Worm (Caenorhabditis elegans) whole organism, L1 larva: ENCODE measurements around the gene sym-3.

Experiments used
- C04F5.9 ChIP-seq: sonication (generic microtip); optimal IDR thresholded peaks from 2 replicates; lab custom pipeline; 2016; ENCODE audit warnings: missing genetic modification characterization, missing compliant biosample characterization
- C34B4.2 ChIP-seq: sonication (generic microtip); optimal IDR thresholded peaks from 2 replicates; lab custom pipeline; 2017; ENCODE audit warnings: mild to moderate bottlenecking, missing genetic modification characterization, missing compliant biosample characterization
- F16B12.6 ChIP-seq: fragments of 150-350 bp; optimal IDR thresholded peaks from 2 replicates; lab custom pipeline; 2014; ENCODE audit warnings: missing biosample characterization, missing genetic modification characterization
- Y116A8C.19 ChIP-seq: sonication (generic microtip); optimal IDR thresholded peaks from 2 replicates; lab custom pipeline; 2016; ENCODE audit warnings: missing compliant biosample characterization, missing genetic modification characterization, borderline replicate concordance
- aha-1 ChIP-seq: fragments of 150-350 bp; optimal IDR thresholded peaks from 2 replicates; lab custom pipeline; 2014; ENCODE audit warnings: missing biosample characterization, missing genetic modification characterization
- alr-1 ChIP-seq: fragments of 200-800 bp; sonication (Bioruptor generic); optimal IDR thresholded peaks from 2 replicates; lab custom pipeline; 2018; ENCODE audit warnings: borderline replicate concordance, mild to moderate bottlenecking, missing genetic modification characterization, missing compliant biosample characterization
- ceh-8 ChIP-seq: fragments of 200-800 bp; sonication (Bioruptor generic); optimal IDR thresholded peaks from 2 replicates; lab custom pipeline; 2018; ENCODE audit warnings: mild to moderate bottlenecking, missing genetic modification characterization, moderate library complexity, missing compliant biosample characterization
- ceh-88 ChIP-seq: fragments of 200-800 bp; sonication (Bioruptor generic); IDR thresholded peaks from 2 replicates; pipeline ENCODE4 v1.3.6; 2022; ENCODE audit warnings: missing genetic modification characterization, missing compliant biosample characterization
- ceh-90 ChIP-seq: sonication (generic microtip); optimal IDR thresholded peaks from 2 replicates; lab custom pipeline; 2016; ENCODE audit warnings: missing genetic modification characterization, missing compliant biosample characterization
- ces-1 ChIP-seq: fragments of 150-350 bp; optimal IDR thresholded peaks from 2 replicates; lab custom pipeline; 2014; ENCODE audit warnings: missing biosample characterization, missing genetic modification reagents, missing genetic modification characterization
- dpl-1 ChIP-seq, 3 experiments: fragments of 150-350 bp in 2 of 3; sonication (generic microtip) in 1 of 3; optimal IDR thresholded peaks; 2 replicates each; lab custom pipeline; 2014 to 2017; ENCODE audit warnings: missing biosample characterization in 3 of 3, missing genetic modification characterization in 3 of 3, missing genetic modification reagents in 3 of 3
- dsc-1 ChIP-seq: sonication (generic microtip); optimal IDR thresholded peaks from 2 replicates; lab custom pipeline; 2016; ENCODE audit warnings: mild to moderate bottlenecking, missing genetic modification characterization, missing compliant biosample characterization
- efl-1 ChIP-seq, 4 experiments: fragments of 150-350 bp; optimal IDR thresholded peaks in 3 of 4; peaks in 1 of 4; 1 replicate in 1 of 4; 2 replicates in 3 of 4; lab custom pipeline; 2014; ENCODE audit warnings: missing biosample characterization in 2 of 4, missing genetic modification characterization in 2 of 4, missing genetic modification reagents in 2 of 4
- efl-3 ChIP-seq: fragments of 200-800 bp; sonication (Bioruptor generic); optimal IDR thresholded peaks from 2 replicates; lab custom pipeline; 2018; ENCODE audit warnings: mild to moderate bottlenecking, missing genetic modification characterization, missing compliant biosample characterization
- egl-13 ChIP-seq: sonication (generic microtip); optimal IDR thresholded peaks from 2 replicates; lab custom pipeline; 2016; ENCODE audit warnings: missing genotype, missing genetic modification reagents, missing genetic modification characterization, missing compliant biosample characterization
- egl-27 ChIP-seq, 2 experiments: fragments of 150-350 bp in 1 of 2; sonication (generic microtip); optimal IDR thresholded peaks; 3 replicates each; lab custom pipeline; 2017 to 2018; ENCODE audit warnings: missing biosample characterization in 2 of 2, missing genetic modification characterization in 2 of 2, missing genetic modification reagents in 2 of 2
- elt-2 ChIP-seq: sonication (generic microtip); optimal IDR thresholded peaks from 2 replicates; lab custom pipeline; 2016; ENCODE audit warnings: missing genetic modification characterization, mild to moderate bottlenecking, inconsistent platforms, missing compliant biosample characterization, missing genetic modification reagents
- ets-5 ChIP-seq: fragments of 200-800 bp; sonication (Bioruptor generic); IDR thresholded peaks from 2 replicates; pipeline ENCODE4 v1.3.6; 2022; ENCODE audit warnings: missing genetic modification characterization, missing compliant biosample characterization
- fkh-8 ChIP-seq: sonication (generic microtip); optimal IDR thresholded peaks from 2 replicates; lab custom pipeline; 2016; ENCODE audit warnings: mild to moderate bottlenecking, missing genetic modification characterization, missing compliant biosample characterization
- hlh-17 ChIP-seq: fragments of 200-800 bp; sonication (Bioruptor generic); optimal IDR thresholded peaks from 2 replicates; lab custom pipeline; 2018; ENCODE audit warnings: missing genetic modification characterization, mild to moderate bottlenecking, missing compliant biosample characterization, moderate library complexity, borderline replicate concordance
- hpl-2 ChIP-seq: fragments of 150-350 bp; optimal IDR thresholded peaks from 2 replicates; lab custom pipeline; 2014; ENCODE audit warnings: missing biosample characterization, missing genetic modification reagents, missing genetic modification characterization
- irx-1 ChIP-seq: sonication (generic microtip); optimal IDR thresholded peaks from 2 replicates; lab custom pipeline; 2016; ENCODE audit warnings: missing genetic modification characterization, missing compliant biosample characterization
- jun-1 ChIP-seq: fragments of 150-350 bp; optimal IDR thresholded peaks from 2 replicates; lab custom pipeline; 2014; ENCODE audit warnings: missing biosample characterization, missing genetic modification reagents, missing genetic modification characterization
- lin-13 ChIP-seq: fragments of 150-350 bp; optimal IDR thresholded peaks from 2 replicates; lab custom pipeline; 2014; ENCODE audit warnings: missing biosample characterization, missing genetic modification reagents, missing genetic modification characterization
- lin-14 ChIP-seq: fragments of 200-800 bp; sonication (Bioruptor generic); optimal IDR thresholded peaks from 2 replicates; lab custom pipeline; 2018; ENCODE audit warnings: mild to moderate bottlenecking, missing genetic modification characterization, moderate library complexity, missing compliant biosample characterization
- lin-35 ChIP-seq, 2 experiments: fragments of 150-350 bp; optimal IDR thresholded peaks; 2 replicates each; lab custom pipeline; 2014; ENCODE audit warnings: missing biosample characterization in 2 of 2, missing genetic modification characterization in 2 of 2, missing genetic modification reagents in 2 of 2
- lin-39 ChIP-seq: fragments of 150-350 bp; optimal IDR thresholded peaks from 2 replicates; lab custom pipeline; 2014; ENCODE audit warnings: missing biosample characterization, missing genetic modification reagents, missing genetic modification characterization
- lsy-2 ChIP-seq, 2 experiments: fragments of 150-350 bp; optimal IDR thresholded peaks; 2 replicates each; lab custom pipeline; 2014; ENCODE audit warnings: missing biosample characterization in 2 of 2, missing genetic modification characterization in 2 of 2
- mef-2 ChIP-seq: fragments of 150-350 bp; optimal IDR thresholded peaks from 2 replicates; lab custom pipeline; 2014; ENCODE audit warnings: missing biosample characterization, missing genetic modification characterization
- mep-1 ChIP-seq: fragments of 150-350 bp; optimal IDR thresholded peaks from 2 replicates; lab custom pipeline; 2014; ENCODE audit warnings: missing biosample characterization, missing genetic modification characterization
- nhr-12 ChIP-seq: sonication (generic microtip); optimal IDR thresholded peaks from 2 replicates; lab custom pipeline; 2017; ENCODE audit warnings: missing biosample characterization, missing genetic modification characterization
- nhr-19 ChIP-seq: fragments of 200-800 bp; sonication (Bioruptor generic); conservative IDR thresholded peaks from 2 replicates; pipeline ENCODE4 v1.3.6; 2022; ENCODE audit warnings: missing genetic modification characterization, missing compliant biosample characterization
- nhr-20 ChIP-seq: sonication (generic microtip); optimal IDR thresholded peaks from 2 replicates; lab custom pipeline; 2016; ENCODE audit warnings: mild to moderate bottlenecking, missing genetic modification characterization, missing compliant biosample characterization
- nhr-237 ChIP-seq: fragments of 150-350 bp; optimal IDR thresholded peaks from 2 replicates; lab custom pipeline; 2014; ENCODE audit warnings: missing biosample characterization, missing genetic modification characterization
- nhr-71 ChIP-seq: sonication (generic microtip); optimal IDR thresholded peaks from 2 replicates; lab custom pipeline; 2016; ENCODE audit warnings: mild to moderate bottlenecking, missing genetic modification characterization, moderate library complexity, missing compliant biosample characterization
- nhr-76 ChIP-seq: sonication (generic microtip); optimal IDR thresholded peaks from 2 replicates; lab custom pipeline; 2017; ENCODE audit warnings: missing biosample characterization, missing genetic modification characterization
- nhr-77 ChIP-seq: fragments of 150-350 bp; optimal IDR thresholded peaks from 2 replicates; lab custom pipeline; 2014; ENCODE audit warnings: missing biosample characterization, missing genetic modification characterization
- nhr-84 ChIP-seq: sonication (generic microtip); optimal IDR thresholded peaks from 2 replicates; lab custom pipeline; 2017; ENCODE audit warnings: missing biosample characterization, missing genetic modification characterization
- pag-3 ChIP-seq: sonication (generic microtip); optimal IDR thresholded peaks from 2 replicates; lab custom pipeline; 2017; ENCODE audit warnings: missing genetic modification characterization, mild to moderate bottlenecking, missing compliant biosample characterization, antibody characterized with exemption, borderline replicate concordance; ENCODE audit not compliant: insufficient read depth
- pqm-1 ChIP-seq: sonication (generic microtip); optimal IDR thresholded peaks from 3 replicates; lab custom pipeline; 2017; ENCODE audit warnings: missing biosample characterization, missing genetic modification characterization
- skn-1 ChIP-seq: fragments of 150-350 bp; optimal IDR thresholded peaks from 2 replicates; lab custom pipeline; 2014; ENCODE audit warnings: missing biosample characterization, missing genetic modification characterization
- sox-4 ChIP-seq: sonication (generic microtip); optimal IDR thresholded peaks from 2 replicates; lab custom pipeline; 2016; ENCODE audit warnings: missing genetic modification characterization, missing compliant biosample characterization
- sup-37 ChIP-seq: fragments of 200-800 bp; sonication (Bioruptor generic); optimal IDR thresholded peaks from 2 replicates; lab custom pipeline; 2018; ENCODE audit warnings: mild to moderate bottlenecking, missing genetic modification characterization, missing compliant biosample characterization
- swsn-7 ChIP-seq: sonication (generic microtip); optimal IDR thresholded peaks from 2 replicates; lab custom pipeline; 2016; ENCODE audit warnings: missing genetic modification characterization, missing compliant biosample characterization
- tlp-1 ChIP-seq: fragments of 150-350 bp; optimal IDR thresholded peaks from 2 replicates; lab custom pipeline; 2014; ENCODE audit warnings: missing biosample characterization, missing genetic modification characterization
- unc-30 ChIP-seq: sonication (generic microtip); optimal IDR thresholded peaks from 2 replicates; lab custom pipeline; 2017; ENCODE audit warnings: missing biosample characterization, missing genetic modification characterization
- unc-62 ChIP-seq: fragments of 150-350 bp; optimal IDR thresholded peaks from 2 replicates; lab custom pipeline; 2014; ENCODE audit warnings: missing biosample characterization, missing genetic modification reagents, missing genetic modification characterization
- unc-86 ChIP-seq: sonication (generic microtip); optimal IDR thresholded peaks from 2 replicates; lab custom pipeline; 2016; ENCODE audit warnings: missing genetic modification characterization, missing compliant biosample characterization
- unc-98 ChIP-seq: fragments of 200-800 bp; sonication (Bioruptor generic); IDR thresholded peaks from 2 replicates; pipeline ENCODE4 v1.3.6; 2022; ENCODE audit warnings: missing genetic modification characterization, missing compliant biosample characterization
- vab-15 ChIP-seq: sonication (generic microtip); optimal IDR thresholded peaks from 2 replicates; lab custom pipeline; 2017; ENCODE audit warnings: missing genotype, mild to moderate bottlenecking, missing genetic modification characterization, missing compliant biosample characterization
- xbp-1 ChIP-seq: sonication (generic microtip); optimal IDR thresholded peaks from 2 replicates; lab custom pipeline; 2016; ENCODE audit warnings: missing genetic modification characterization, missing compliant biosample characterization
- zip-4 ChIP-seq: fragments of 200-800 bp; sonication (Bioruptor generic); optimal IDR thresholded peaks from 2 replicates; lab custom pipeline; 2018; ENCODE audit warnings: mild to moderate bottlenecking, missing genetic modification characterization, moderate library complexity, missing compliant biosample characterization
- ztf-11 ChIP-seq, 2 experiments: sonication (generic microtip); optimal IDR thresholded peaks; 2 replicates each; lab custom pipeline; 2016 to 2017; ENCODE audit warnings: missing genetic modification characterization in 2 of 2, missing biosample characterization in 1 of 2, missing compliant biosample characterization in 1 of 2

Gene sym-3

DNA sequence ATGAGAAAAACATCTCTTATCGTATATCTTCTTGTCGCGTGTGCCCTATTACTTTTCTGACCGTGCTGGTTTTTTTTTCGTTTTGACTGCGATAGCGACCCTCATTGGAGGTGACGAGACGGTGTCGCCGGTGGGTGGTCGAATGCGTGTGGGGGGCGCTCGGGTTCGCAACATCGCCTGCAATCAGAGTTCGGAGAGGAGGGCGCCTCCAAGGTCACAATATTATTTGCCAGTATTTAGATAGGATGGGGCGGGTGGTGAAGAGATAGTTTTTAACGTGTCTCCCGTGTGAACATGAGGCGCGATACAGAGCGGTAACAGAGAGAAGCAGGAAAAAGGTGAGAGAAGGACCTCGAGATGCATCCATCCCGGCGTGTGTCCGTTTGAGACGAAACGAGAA is 47.3 kb downstream of the sym-3 start:
- no peak for TF ChIP-seq unc-62 (GFP tag; lab: Kevin White, UChicago)
- TF ChIP-seq zip-4: no peak
- no peak for TF ChIP-seq swsn-7 (tag; lab: Kevin White, UChicago)
- TF ChIP-seq ceh-90: no peak
- TF ChIP-seq ztf-11 (tag; optimal IDR thresholded peaks at IDR 0.05; lab: Kevin White, UChicago): no peak
- no peak for TF ChIP-seq fkh-8 (tag; lab: Kevin White, UChicago)
- TF ChIP-seq nhr-20 (tag; lab: Kevin White, UChicago): peak; percentile 53
- TF ChIP-seq elt-2 (tag; lab: Kevin White, UChicago): no peak
- TF ChIP-seq xbp-1 (tag; lab: Kevin White, UChicago): peak; percentile 9
- TF ChIP-seq alr-1: no peak
- TF ChIP-seq lin-14 (GFP tag; lab: Kevin White, UChicago): peak; percentile 88
- TF ChIP-seq egl-27 (tag; optimal IDR thresholded peaks at IDR 0.05; lab: Kevin White, UChicago): no peak
- no peak for TF ChIP-seq nhr-84 (tag; lab: Kevin White, UChicago)
- TF ChIP-seq ces-1: no peak
- no peak for TF ChIP-seq nhr-76 (tag; lab: Kevin White, UChicago)
- TF ChIP-seq nhr-77 (tag; lab: Kevin White, UChicago): peak; percentile 22
- no peak for TF ChIP-seq mef-2 (tag; lab: Kevin White, UChicago)
- no peak for TF ChIP-seq unc-30 (tag; lab: Kevin White, UChicago)
- no peak for TF ChIP-seq unc-98 (GFP tag; lab: Robert Waterston, UW)
- TF ChIP-seq sup-37: no peak
- no peak for TF ChIP-seq nhr-237
- TF ChIP-seq ceh-8 (GFP tag; lab: Kevin White, UChicago): no peak
- TF ChIP-seq efl-3 (GFP tag; lab: Kevin White, UChicago): no peak
- TF ChIP-seq C34B4.2: no peak
- TF ChIP-seq ets-5 (GFP tag; lab: Robert Waterston, UW): no peak
- TF ChIP-seq dpl-1 (GFP tag; optimal IDR thresholded peaks at IDR 0.05; lab: Kevin White, UChicago): no peak
- TF ChIP-seq jun-1 (tag; lab: Kevin White, UChicago): no peak
- no peak for TF ChIP-seq lin-13 (GFP tag; lab: Kevin White, UChicago)
- no peak for TF ChIP-seq vab-15 (tag; lab: Kevin White, UChicago)
- TF ChIP-seq tlp-1: no peak
- no peak for TF ChIP-seq C04F5.9 (tag; lab: Kevin White, UChicago)
- no peak for TF ChIP-seq nhr-12 (tag; lab: Kevin White, UChicago)
- TF ChIP-seq nhr-19 (GFP tag; lab: Robert Waterston, UW): no peak; the same call in 1 of the 2 replicates
- peak; percentile 57 for TF ChIP-seq nhr-71 (tag; lab: Kevin White, UChicago)
- no peak for TF ChIP-seq F16B12.6 (tag; lab: Kevin White, UChicago)
- no peak for TF ChIP-seq dsc-1 (tag; lab: Kevin White, UChicago)
- TF ChIP-seq hlh-17 (GFP tag; lab: Kevin White, UChicago): no peak
- TF ChIP-seq Y116A8C.19 (tag; lab: Kevin White, UChicago): no peak
- TF ChIP-seq skn-1 (tag; lab: Kevin White, UChicago): no peak
- no peak for TF ChIP-seq lsy-2 (tag; optimal IDR thresholded peaks at IDR 0.05; lab: Kevin White, UChicago)
- TF ChIP-seq efl-1 (optimal IDR thresholded peaks at IDR 0.05; lab: Kevin White, UChicago): no peak
- no peak for TF ChIP-seq efl-1 (GFP tag; optimal IDR thresholded peaks at IDR 0.05 in 1 of 2; lab: Kevin White, UChicago)
- no peak for TF ChIP-seq aha-1 (tag; lab: Kevin White, UChicago)
- TF ChIP-seq ceh-88 (GFP tag; lab: Robert Waterston, UW): no peak
- TF ChIP-seq egl-13 (tag; lab: Kevin White, UChicago): no peak
- no peak for TF ChIP-seq sox-4 (tag; lab: Kevin White, UChicago)
- TF ChIP-seq pqm-1: no peak
- TF ChIP-seq lin-39: no peak
- peak in 1 of 2 experiments; percentile 20 for TF ChIP-seq lin-35 (GFP tag; optimal IDR thresholded peaks at IDR 0.05; lab: Kevin White, UChicago)
- no peak for TF ChIP-seq hpl-2
- no peak for TF ChIP-seq mep-1
- no peak for TF ChIP-seq unc-86 (tag; lab: Kevin White, UChicago)
- TF ChIP-seq irx-1 (tag; lab: Kevin White, UChicago): peak; percentile 15
- no peak for TF ChIP-seq pag-3
